Fruit fly (Drosophila melanogaster): ENCODE data around the gene CG7271.

dm6 chr3L:18632187-18632635 lies 43.7 kb downstream of the CG7271 start:
- TF ChIP-seq chinmo (GFP tag; IDR thresholded peaks at IDR 0.05; ENCODE audit: partially characterized antibody) (0 out of 4 replicates have a peak, but pooled peaks have one; percentile 57), Sox102F (GFP tag; optimal IDR thresholded peaks at IDR 0.05) (no peak), psq (GFP tag; optimal IDR thresholded peaks at IDR 0.05) (no peak), corto (GFP tag; optimal IDR thresholded peaks at IDR 0.05) (peak; percentile 17), CG8478 (optimal IDR thresholded peaks at IDR 0.05) (no peak), Side (GFP tag; optimal IDR thresholded peaks at IDR 0.05) (no peak), CG6854 (GFP tag; optimal IDR thresholded peaks at IDR 0.05) (no peak), ATbp (GFP tag; optimal IDR thresholded peaks at IDR 0.05) (no peak), fd102C (GFP tag; optimal IDR thresholded peaks at IDR 0.05) (no peak), CG8388 (GFP tag; optimal IDR thresholded peaks at IDR 0.05) (no peak), HLH54F (GFP tag; optimal IDR thresholded peaks at IDR 0.05) (no peak), CG9727 (GFP tag; optimal IDR thresholded peaks at IDR 0.05) (no peak)
